Worm (Caenorhabditis elegans) whole organism, L1 larva: ENCODE data around the gene str-185.
A peak's percentile ranks its signal among the peaks of the same experiment; 100 is the strongest.

Experiments used
- ama-1 ChIP-seq: fragments of 150-350 bp; optimal IDR thresholded peaks from 2 replicates; lab custom pipeline; 2014
- ceh-90 ChIP-seq: sonication (generic microtip); optimal IDR thresholded peaks from 2 replicates; lab custom pipeline; 2016; ENCODE audit warnings: missing genetic modification characterization, missing compliant biosample characterization
- elt-2 ChIP-seq: sonication (generic microtip); optimal IDR thresholded peaks from 2 replicates; lab custom pipeline; 2016; ENCODE audit warnings: missing genetic modification characterization, mild to moderate bottlenecking, inconsistent platforms, missing compliant biosample characterization, missing genetic modification reagents
- lin-15B ChIP-seq: fragments of 150-350 bp; sonication (generic microtip); optimal IDR thresholded peaks from 3 replicates; lab custom pipeline; 2014; ENCODE audit warnings: missing biosample characterization, missing genetic modification characterization
- lir-3 ChIP-seq: sonication (generic microtip); optimal IDR thresholded peaks from 2 replicates; lab custom pipeline; 2016; ENCODE audit warnings: mild to moderate bottlenecking, missing genetic modification characterization, moderate library complexity, missing compliant biosample characterization; ENCODE audit not compliant: poor library complexity
- nhr-90 ChIP-seq: sonication (generic microtip); optimal IDR thresholded peaks from 2 replicates; lab custom pipeline; 2016; ENCODE audit warnings: mild to moderate bottlenecking, missing genetic modification characterization, missing compliant biosample characterization; ENCODE audit not compliant: poor library complexity
- pax-3 ChIP-seq: fragments of 200-800 bp; sonication (Bioruptor generic); optimal IDR thresholded peaks from 2 replicates; lab custom pipeline; 2018; ENCODE audit warnings: mild to moderate bottlenecking, missing genetic modification characterization, moderate library complexity, missing compliant biosample characterization
- tbx-2 ChIP-seq: sonication (generic microtip); optimal IDR thresholded peaks from 2 replicates; lab custom pipeline; 2016; ENCODE audit warnings: missing genetic modification characterization, missing compliant biosample characterization

Gene str-185

DNA sequence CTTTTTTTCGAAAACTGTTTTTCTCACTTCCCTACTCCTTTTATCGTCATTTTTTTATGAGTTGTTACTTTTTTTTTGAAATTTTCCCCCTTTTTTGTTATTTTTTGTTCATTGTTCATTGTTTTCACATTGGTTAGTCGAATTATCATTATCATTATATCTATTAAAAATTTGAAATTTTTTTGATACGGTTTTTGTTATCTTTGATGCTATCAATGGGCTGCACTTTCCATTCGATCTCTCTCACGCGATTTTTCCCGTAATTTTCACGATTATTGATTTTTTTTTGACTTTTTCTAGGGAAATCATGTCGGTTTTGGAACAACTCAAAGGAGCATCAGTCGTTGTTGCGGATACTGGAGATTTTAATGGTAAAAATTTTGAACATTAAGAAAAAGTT, 43.5 kb downstream of the str-185 start, which contains the start of gene tald-1:
Gene tald-1, plus strand, starts transcription at position 301 of the 400 bp plus-strand sequence.
- TF ChIP-seq nhr-90 (tag; lab: Kevin White, UChicago) (no peak), lin-15B (tag; lab: Kevin White, UChicago) (no peak), pax-3 (tag; lab: Kevin White, UChicago) (no peak), ceh-90 (tag; lab: Kevin White, UChicago) (no peak), elt-2 (tag; lab: Kevin White, UChicago) (peak; percentile 40), ama-1 (no peak), lir-3 (tag; lab: Kevin White, UChicago) (no peak), tbx-2 (tag; lab: Kevin White, UChicago) (no peak)
- TF ChIP-seq, all 84 proteins: peak for 1
